Fruit fly (Drosophila melanogaster) whole organism, prepupa: Measurements from ENCODE around the gene Cdc7.

Experiments used
- Blimp-1 ChIP-seq: fragments of 200-800 bp; sonication (Bioruptor generic); optimal IDR thresholded peaks from 3 replicates; lab custom pipeline; 2017; ENCODE audit warnings: missing biosample characterization, missing genetic modification characterization, mild to moderate bottlenecking, moderate library complexity, missing genetic modification reagents
- CG10669 ChIP-seq: fragments of 200-800 bp; sonication (Bioruptor generic); optimal IDR thresholded peaks from 3 replicates; lab custom pipeline; 2018; ENCODE audit warnings: missing biosample characterization, mild to moderate bottlenecking, missing genetic modification characterization, moderate library complexity
- CG11294 ChIP-seq: fragments of 200-800 bp; sonication (Bioruptor generic); IDR thresholded peaks from 2 replicates; pipeline ENCODE4 v1.3.6; 2022; ENCODE audit warnings: missing biosample characterization, missing genetic modification characterization
- CG11902 ChIP-seq: fragments of 200-800 bp; sonication (Bioruptor generic); optimal IDR thresholded peaks from 3 replicates; lab custom pipeline; 2016; ENCODE audit warnings: missing biosample characterization, missing genetic modification characterization
- CG15336 ChIP-seq: fragments of 200-800 bp; sonication (Bioruptor generic); IDR thresholded peaks from 2 replicates; pipeline ENCODE4 v1.3.6; 2022; ENCODE audit warnings: missing biosample characterization, missing genetic modification characterization
- CG1621 ChIP-seq: fragments of 200-800 bp; sonication (Bioruptor generic); optimal IDR thresholded peaks from 3 replicates; lab custom pipeline; 2018; ENCODE audit warnings: missing biosample characterization, mild to moderate bottlenecking, missing genetic modification characterization
- CG16779 ChIP-seq: fragments of 200-800 bp; sonication (Bioruptor generic); optimal IDR thresholded peaks from 3 replicates; lab custom pipeline; 2017; ENCODE audit warnings: missing biosample characterization, mild to moderate bottlenecking, missing genetic modification characterization
- CG31627 ChIP-seq: fragments of 200-800 bp; sonication (Bioruptor generic); optimal IDR thresholded peaks from 3 replicates; lab custom pipeline; 2016; ENCODE audit warnings: missing biosample characterization, missing genetic modification characterization
- CG32006 ChIP-seq: fragments of 200-800 bp; sonication (Bioruptor generic); optimal IDR thresholded peaks from 3 replicates; lab custom pipeline; 2017; ENCODE audit warnings: missing biosample characterization, mild to moderate bottlenecking, missing genetic modification characterization
- CG34406 ChIP-seq: fragments of 200-800 bp; sonication (Bioruptor generic); optimal IDR thresholded peaks from 3 replicates; lab custom pipeline; 2016; ENCODE audit warnings: missing biosample characterization, missing genetic modification characterization
- CG3919 ChIP-seq: fragments of 200-800 bp; sonication (Bioruptor generic); optimal IDR thresholded peaks from 3 replicates; lab custom pipeline; 2016; ENCODE audit warnings: missing biosample characterization, missing genetic modification characterization
- CG4318 ChIP-seq: fragments of 200-800 bp; sonication (Bioruptor generic); optimal IDR thresholded peaks from 3 replicates; lab custom pipeline; 2017; ENCODE audit warnings: missing biosample characterization, mild to moderate bottlenecking, missing genetic modification characterization
- CG6276 ChIP-seq: fragments of 200-800 bp; sonication (Bioruptor generic); optimal IDR thresholded peaks from 2 replicates; lab custom pipeline; 2017; ENCODE audit warnings: missing biosample characterization, mild to moderate bottlenecking, missing genetic modification characterization
- CG6792 ChIP-seq: fragments of 200-800 bp; sonication (Bioruptor generic); optimal IDR thresholded peaks from 3 replicates; lab custom pipeline; 2016; ENCODE audit warnings: missing biosample characterization, missing genetic modification characterization
- CG6808 ChIP-seq: fragments of 200-800 bp; sonication (Bioruptor generic); optimal IDR thresholded peaks from 3 replicates; lab custom pipeline; 2017; ENCODE audit warnings: missing biosample characterization, missing genetic modification characterization, mild to moderate bottlenecking, moderate library complexity, missing genetic modification reagents
- CG6854 ChIP-seq: fragments of 200-800 bp; sonication (Bioruptor generic); optimal IDR thresholded peaks from 2 replicates; lab custom pipeline; 2017; ENCODE audit warnings: missing biosample characterization, mild to moderate bottlenecking, missing genetic modification characterization
- CG8119 ChIP-seq: fragments of 200-800 bp; sonication (Bioruptor generic); IDR thresholded peaks from 3 replicates; pipeline ENCODE4 v1.3.6; 2022; ENCODE audit warnings: missing biosample characterization, missing genetic modification characterization
- CG8319 ChIP-seq: fragments of 200-800 bp; sonication (Bioruptor generic); optimal IDR thresholded peaks from 3 replicates; lab custom pipeline; 2016; ENCODE audit warnings: missing biosample characterization, missing genetic modification characterization
- CG9139 ChIP-seq: fragments of 200-800 bp; sonication (Bioruptor generic); optimal IDR thresholded peaks from 3 replicates; lab custom pipeline; 2017; ENCODE audit warnings: missing biosample characterization, mild to moderate bottlenecking, missing genetic modification characterization
- Eip75B ChIP-seq: fragments of 200-800 bp; sonication (Bioruptor generic); optimal IDR thresholded peaks from 3 replicates; lab custom pipeline; 2016; ENCODE audit warnings: missing biosample characterization, missing genetic modification characterization
- Eip78C ChIP-seq: fragments of 200-800 bp; sonication (Bioruptor generic); peaks from one replicate; lab custom pipeline; 2016; ENCODE audit warnings: missing biosample characterization, missing genetic modification characterization
- Eip93F ChIP-seq: fragments of 200-800 bp; sonication (Bioruptor generic); optimal IDR thresholded peaks from 2 replicates; lab custom pipeline; 2016; ENCODE audit warnings: missing biosample characterization, mild to moderate bottlenecking, missing genetic modification characterization
- Ets21C ChIP-seq: fragments of 200-800 bp; sonication (Bioruptor generic); optimal IDR thresholded peaks from 3 replicates; lab custom pipeline; 2016; ENCODE audit warnings: missing biosample characterization, missing genetic modification characterization
- Ets96B ChIP-seq: fragments of 200-800 bp; optimal IDR thresholded peaks from 2 replicates; lab custom pipeline; 2019; ENCODE audit warnings: missing biosample characterization, mild to moderate bottlenecking, missing genetic modification characterization, moderate library complexity
- Gug ChIP-seq: fragments of 200-800 bp; sonication (Bioruptor generic); IDR thresholded peaks from 2 replicates; pipeline ENCODE4 v1.3.6; 2022; ENCODE audit warnings: missing biosample characterization, missing genetic modification characterization
- Hr39 ChIP-seq: fragments of 200-800 bp; sonication (Bioruptor generic); optimal IDR thresholded peaks from 2 replicates; lab custom pipeline; 2016; ENCODE audit warnings: missing biosample characterization, missing genetic modification characterization
- Hr4 ChIP-seq: fragments of 200-800 bp; sonication (Bioruptor generic); optimal IDR thresholded peaks from 3 replicates; lab custom pipeline; 2016; ENCODE audit warnings: missing biosample characterization, missing genetic modification characterization
- Lpt ChIP-seq: fragments of 200-800 bp; sonication (Bioruptor generic); optimal IDR thresholded peaks from 3 replicates; lab custom pipeline; 2016; ENCODE audit warnings: missing biosample characterization, missing genetic modification characterization
- Met ChIP-seq: fragments of 200-800 bp; sonication (Bioruptor generic); optimal IDR thresholded peaks from 3 replicates; lab custom pipeline; 2016; ENCODE audit warnings: missing biosample characterization, missing genetic modification characterization
- OdsH ChIP-seq: fragments of 200-800 bp; sonication (Bioruptor generic); optimal IDR thresholded peaks from 3 replicates; lab custom pipeline; 2016; ENCODE audit warnings: missing biosample characterization, missing genetic modification characterization
- Sox102F ChIP-seq: fragments of 200-800 bp; sonication (Bioruptor generic); optimal IDR thresholded peaks from 2 replicates; lab custom pipeline; 2016; ENCODE audit warnings: missing biosample characterization, mild to moderate bottlenecking, missing genetic modification characterization
- Sox14 ChIP-seq: fragments of 200-800 bp; sonication (Bioruptor generic); optimal IDR thresholded peaks from 3 replicates; lab custom pipeline; 2016; ENCODE audit warnings: missing biosample characterization, missing genetic modification characterization
- Sox15 ChIP-seq: fragments of 200-800 bp; sonication (Bioruptor generic); optimal IDR thresholded peaks from 3 replicates; lab custom pipeline; 2016; ENCODE audit warnings: missing biosample characterization, missing genetic modification characterization
- acj6 ChIP-seq: fragments of 200-800 bp; sonication (Bioruptor generic); optimal IDR thresholded peaks from 3 replicates; lab custom pipeline; 2016; ENCODE audit warnings: missing biosample characterization, missing genetic modification characterization
- cyc ChIP-seq: fragments of 200-800 bp; sonication (Bioruptor generic); optimal IDR thresholded peaks from 3 replicates; lab custom pipeline; 2016; ENCODE audit warnings: missing biosample characterization, missing genetic modification characterization
- dac ChIP-seq: fragments of 200-800 bp; sonication (Bioruptor generic); optimal IDR thresholded peaks from 2 replicates; lab custom pipeline; 2017; ENCODE audit warnings: missing biosample characterization, mild to moderate bottlenecking, missing genetic modification characterization
- dsx ChIP-seq: fragments of 200-800 bp; optimal IDR thresholded peaks from 3 replicates; lab custom pipeline; 2019; ENCODE audit warnings: missing biosample characterization, mild to moderate bottlenecking, missing genetic modification characterization, moderate library complexity; ENCODE audit not compliant: poor library complexity, severe bottlenecking
- eg ChIP-seq: fragments of 200-800 bp; sonication (Bioruptor generic); IDR thresholded peaks from 3 replicates; pipeline ENCODE4 v1.3.6; 2022; ENCODE audit warnings: missing biosample characterization, missing genetic modification characterization
- esn ChIP-seq: fragments of 200-800 bp; sonication (Bioruptor generic); optimal IDR thresholded peaks from 2 replicates; lab custom pipeline; 2016; ENCODE audit warnings: missing biosample characterization, mild to moderate bottlenecking, missing genetic modification characterization, moderate library complexity
- fd85E ChIP-seq: fragments of 200-800 bp; sonication (Bioruptor generic); optimal IDR thresholded peaks from 3 replicates; lab custom pipeline; 2016; ENCODE audit warnings: missing biosample characterization, missing genetic modification characterization
- fkh ChIP-seq: fragments of 200-800 bp; sonication (Bioruptor generic); optimal IDR thresholded peaks from 3 replicates; lab custom pipeline; 2017; ENCODE audit warnings: missing biosample characterization, mild to moderate bottlenecking, missing genetic modification characterization, moderate library complexity
- lz ChIP-seq: fragments of 200-800 bp; sonication (Bioruptor generic); optimal IDR thresholded peaks from 3 replicates; lab custom pipeline; 2016; ENCODE audit warnings: missing biosample characterization, missing genetic modification characterization
- net ChIP-seq: fragments of 200-800 bp; sonication (Bioruptor generic); optimal IDR thresholded peaks from 3 replicates; lab custom pipeline; 2016; ENCODE audit warnings: missing biosample characterization, missing genetic modification characterization
- pdm3 ChIP-seq: fragments of 200-800 bp; sonication (Bioruptor generic); optimal IDR thresholded peaks from 3 replicates; lab custom pipeline; 2016; ENCODE audit warnings: missing biosample characterization, missing genetic modification characterization
- spab ChIP-seq: fragments of 200-800 bp; sonication (Bioruptor generic); optimal IDR thresholded peaks from 2 replicates; lab custom pipeline; 2017; ENCODE audit warnings: missing biosample characterization, mild to moderate bottlenecking, missing genetic modification characterization, missing genetic modification reagents
- ss ChIP-seq, 2 experiments: fragments of 200-800 bp; sonication (Bioruptor generic); optimal IDR thresholded peaks; 2 replicates in 1 of 2; 3 replicates in 1 of 2; lab custom pipeline; 2017 to 2018; ENCODE audit warnings: mild to moderate bottlenecking in 2 of 2, missing biosample characterization in 2 of 2, missing genetic modification characterization in 2 of 2, moderate library complexity in 1 of 2
- svp ChIP-seq: fragments of 200-800 bp; sonication (Bioruptor generic); peaks from one replicate; lab custom pipeline; 2016; ENCODE audit warnings: missing biosample characterization, missing genetic modification characterization
- vri ChIP-seq: fragments of 200-800 bp; sonication (Bioruptor generic); optimal IDR thresholded peaks from 3 replicates; lab custom pipeline; 2016; ENCODE audit warnings: missing biosample characterization, mild to moderate bottlenecking, missing genetic modification characterization

Gene Cdc7

dm6 chrX:6703237-6703636 lies 48.9 kb downstream of the Cdc7 start (continued):
- TF ChIP-seq Sox15 (GFP tag; lab: Kevin White, UChicago) = no peak
- TF ChIP-seq CG6808 (GFP tag; lab: Kevin White, UChicago) = peak; percentile 21
- TF ChIP-seq CG34406 (GFP tag; lab: Kevin White, UChicago) = no peak
- TF ChIP-seq CG10669 (GFP tag; lab: Kevin White, UChicago) = peak; percentile 2
- TF ChIP-seq vri (GFP tag; lab: Kevin White, UChicago) = no peak
- TF ChIP-seq fkh (GFP tag; lab: Kevin White, UChicago) = no peak
- no peak for TF ChIP-seq esn (GFP tag; lab: Kevin White, UChicago)
- no peak for TF ChIP-seq Blimp-1 (GFP tag; lab: Kevin White, UChicago)
- TF ChIP-seq Ets21C (GFP tag; lab: Kevin White, UChicago) = no peak
- peak; percentile 6 for TF ChIP-seq CG6276 (GFP tag; lab: Kevin White, UChicago)
- TF ChIP-seq CG9139 (GFP tag; lab: Kevin White, UChicago) = no peak
- no peak for TF ChIP-seq CG8319 (GFP tag; lab: Kevin White, UChicago)
- peak; percentile 18 for TF ChIP-seq Ets96B (tag; lab: Kevin White, UChicago)
- TF ChIP-seq ss (GFP tag; optimal IDR thresholded peaks at IDR 0.05; lab: Kevin White, UChicago) = no peak
- TF ChIP-seq Sox14 (GFP tag; lab: Kevin White, UChicago) = peak; percentile 11
- peak; percentile 39 for TF ChIP-seq pdm3
- TF ChIP-seq CG11902 (GFP tag; lab: Kevin White, UChicago) = no peak
- TF ChIP-seq, all 60 proteins: peak for 20

dm6 chrX:6703957-6704356 lies 49.6 kb downstream of the Cdc7 start:
- TF ChIP-seq Blimp-1 (GFP tag; lab: Kevin White, UChicago) (no peak), dsx (no peak), Met (GFP tag; lab: Kevin White, UChicago) (no peak), Ets21C (GFP tag; lab: Kevin White, UChicago) (no peak), CG3919 (GFP tag; lab: Kevin White, UChicago) (no peak), acj6 (GFP tag; lab: Kevin White, UChicago) (peak; percentile 30), eg (GFP tag; lab: Robert Waterston, UW) (no peak), CG6792 (no peak), dac (GFP tag; lab: Kevin White, UChicago) (no peak), CG8119 (GFP tag; lab: Robert Waterston, UW) (no peak), cyc (GFP tag; lab: Kevin White, UChicago) (no peak), CG1621 (tag; lab: Kevin White, UChicago) (no peak), lz (GFP tag; lab: Kevin White, UChicago) (no peak), CG6854 (GFP tag; lab: Kevin White, UChicago) (no peak), CG8319 (GFP tag; lab: Kevin White, UChicago) (no peak), pdm3 (peak; percentile 20), svp (GFP tag; lab: Kevin White, UChicago) (peak; percentile 28), CG6808 (GFP tag; lab: Kevin White, UChicago) (peak; percentile 52), Hr39 (GFP tag; lab: Kevin White, UChicago) (no peak), Hr4 (GFP tag; lab: Kevin White, UChicago) (no peak), ss (GFP tag; optimal IDR thresholded peaks at IDR 0.05; lab: Kevin White, UChicago) (peak; percentile 26 to 55), fd85E (GFP tag; lab: Kevin White, UChicago) (no peak), net (GFP tag; lab: Kevin White, UChicago) (peak; percentile 12), CG11294 (GFP tag; lab: Robert Waterston, UW) (no peak), Eip78C (GFP tag; lab: Kevin White, UChicago) (peak; percentile 70), Eip75B (GFP tag; lab: Kevin White, UChicago) (peak; percentile 18), OdsH (GFP tag; lab: Kevin White, UChicago) (peak; percentile 19), spab (peak; percentile 37), Sox102F (GFP tag; lab: Kevin White, UChicago) (no peak), CG4318 (GFP tag; lab: Kevin White, UChicago) (peak; percentile 13), CG34406 (GFP tag; lab: Kevin White, UChicago) (no peak), CG6276 (GFP tag; lab: Kevin White, UChicago) (no peak), CG31627 (GFP tag; lab: Kevin White, UChicago) (no peak), Sox15 (GFP tag; lab: Kevin White, UChicago) (no peak), Gug (GFP tag; lab: Robert Waterston, UW) (no peak), esn (GFP tag; lab: Kevin White, UChicago) (peak; percentile 13), Eip93F (GFP tag; lab: Kevin White, UChicago) (no peak), Sox14 (GFP tag; lab: Kevin White, UChicago) (peak; percentile 26), Lpt (GFP tag; lab: Kevin White, UChicago) (no peak), CG32006 (GFP tag; lab: Kevin White, UChicago) (peak; percentile 57), CG15336 (GFP tag; lab: Robert Waterston, UW) (no peak), Ets96B (tag; lab: Kevin White, UChicago) (peak; percentile 37), vri (GFP tag; lab: Kevin White, UChicago) (no peak), CG16779 (tag; lab: Kevin White, UChicago) (no peak)
